Worm (Caenorhabditis elegans) whole organism, L1 larva: Measurements from ENCODE around the gene col-140.

Source experiments
- C34B4.2 ChIP-seq: sonication (generic microtip); optimal IDR thresholded peaks from 2 replicates; lab custom pipeline; 2017; ENCODE audit warnings: mild to moderate bottlenecking, missing genetic modification characterization, missing compliant biosample characterization
- F16B12.6 ChIP-seq: fragments of 150-350 bp; optimal IDR thresholded peaks from 2 replicates; lab custom pipeline; 2014; ENCODE audit warnings: missing biosample characterization, missing genetic modification characterization
- Y116A8C.19 ChIP-seq: sonication (generic microtip); optimal IDR thresholded peaks from 2 replicates; lab custom pipeline; 2016; ENCODE audit warnings: missing compliant biosample characterization, missing genetic modification characterization, borderline replicate concordance
- aha-1 ChIP-seq: fragments of 150-350 bp; optimal IDR thresholded peaks from 2 replicates; lab custom pipeline; 2014; ENCODE audit warnings: missing biosample characterization, missing genetic modification characterization
- alr-1 ChIP-seq: fragments of 200-800 bp; sonication (Bioruptor generic); optimal IDR thresholded peaks from 2 replicates; lab custom pipeline; 2018; ENCODE audit warnings: borderline replicate concordance, mild to moderate bottlenecking, missing genetic modification characterization, missing compliant biosample characterization
- ama-1 ChIP-seq: fragments of 150-350 bp; optimal IDR thresholded peaks from 2 replicates; lab custom pipeline; 2014
- ceh-63 ChIP-seq: fragments of 200-800 bp; sonication (Bioruptor generic); optimal IDR thresholded peaks from 2 replicates; lab custom pipeline; 2018; ENCODE audit warnings: mild to moderate bottlenecking, missing genetic modification characterization, missing compliant biosample characterization
- ceh-82 ChIP-seq, 3 experiments: fragments of 150-350 bp in 1 of 3; sonication (generic microtip) in 2 of 3; optimal IDR thresholded peaks; 2 replicates each; lab custom pipeline; 2014 to 2017; ENCODE audit warnings: missing biosample characterization in 3 of 3, missing genetic modification characterization in 3 of 3
- ceh-88 ChIP-seq: fragments of 200-800 bp; sonication (Bioruptor generic); IDR thresholded peaks from 2 replicates; pipeline ENCODE4 v1.3.6; 2022; ENCODE audit warnings: missing genetic modification characterization, missing compliant biosample characterization
- dpl-1 ChIP-seq, 3 experiments: fragments of 150-350 bp in 2 of 3; sonication (generic microtip) in 1 of 3; optimal IDR thresholded peaks; 2 replicates each; lab custom pipeline; 2014 to 2017; ENCODE audit warnings: missing biosample characterization in 3 of 3, missing genetic modification characterization in 3 of 3, missing genetic modification reagents in 3 of 3
- dsc-1 ChIP-seq: sonication (generic microtip); optimal IDR thresholded peaks from 2 replicates; lab custom pipeline; 2016; ENCODE audit warnings: mild to moderate bottlenecking, missing genetic modification characterization, missing compliant biosample characterization
- efl-1 ChIP-seq, 4 experiments: fragments of 150-350 bp; optimal IDR thresholded peaks in 3 of 4; peaks in 1 of 4; 1 replicate in 1 of 4; 2 replicates in 3 of 4; lab custom pipeline; 2014; ENCODE audit warnings: missing biosample characterization in 2 of 4, missing genetic modification characterization in 2 of 4, missing genetic modification reagents in 2 of 4
- egl-27 ChIP-seq, 2 experiments: fragments of 150-350 bp in 1 of 2; sonication (generic microtip); optimal IDR thresholded peaks; 3 replicates each; lab custom pipeline; 2017 to 2018; ENCODE audit warnings: missing biosample characterization in 2 of 2, missing genetic modification characterization in 2 of 2, missing genetic modification reagents in 2 of 2
- elt-2 ChIP-seq: sonication (generic microtip); optimal IDR thresholded peaks from 2 replicates; lab custom pipeline; 2016; ENCODE audit warnings: missing genetic modification characterization, mild to moderate bottlenecking, inconsistent platforms, missing compliant biosample characterization, missing genetic modification reagents
- fkh-10 ChIP-seq: sonication (generic microtip); optimal IDR thresholded peaks from 2 replicates; lab custom pipeline; 2017; ENCODE audit warnings: missing biosample characterization, missing genetic modification reagents, missing genetic modification characterization
- fkh-8 ChIP-seq: sonication (generic microtip); optimal IDR thresholded peaks from 2 replicates; lab custom pipeline; 2016; ENCODE audit warnings: mild to moderate bottlenecking, missing genetic modification characterization, missing compliant biosample characterization
- hlh-17 ChIP-seq: fragments of 200-800 bp; sonication (Bioruptor generic); optimal IDR thresholded peaks from 2 replicates; lab custom pipeline; 2018; ENCODE audit warnings: missing genetic modification characterization, mild to moderate bottlenecking, missing compliant biosample characterization, moderate library complexity, borderline replicate concordance
- hlh-4 ChIP-seq: sonication (generic microtip); optimal IDR thresholded peaks from 2 replicates; lab custom pipeline; 2016; ENCODE audit warnings: mild to moderate bottlenecking, missing genetic modification characterization, missing compliant biosample characterization
- hpl-2 ChIP-seq: fragments of 150-350 bp; optimal IDR thresholded peaks from 2 replicates; lab custom pipeline; 2014; ENCODE audit warnings: missing biosample characterization, missing genetic modification reagents, missing genetic modification characterization
- irx-1 ChIP-seq: sonication (generic microtip); optimal IDR thresholded peaks from 2 replicates; lab custom pipeline; 2016; ENCODE audit warnings: missing genetic modification characterization, missing compliant biosample characterization
- jun-1 ChIP-seq: fragments of 150-350 bp; optimal IDR thresholded peaks from 2 replicates; lab custom pipeline; 2014; ENCODE audit warnings: missing biosample characterization, missing genetic modification reagents, missing genetic modification characterization
- lin-14 ChIP-seq: fragments of 200-800 bp; sonication (Bioruptor generic); optimal IDR thresholded peaks from 2 replicates; lab custom pipeline; 2018; ENCODE audit warnings: mild to moderate bottlenecking, missing genetic modification characterization, moderate library complexity, missing compliant biosample characterization
- lin-35 ChIP-seq, 2 experiments: fragments of 150-350 bp; optimal IDR thresholded peaks; 2 replicates each; lab custom pipeline; 2014; ENCODE audit warnings: missing biosample characterization in 2 of 2, missing genetic modification characterization in 2 of 2, missing genetic modification reagents in 2 of 2
- mep-1 ChIP-seq: fragments of 150-350 bp; optimal IDR thresholded peaks from 2 replicates; lab custom pipeline; 2014; ENCODE audit warnings: missing biosample characterization, missing genetic modification characterization
- nhr-11 ChIP-seq: fragments of 150-350 bp; optimal IDR thresholded peaks from 2 replicates; lab custom pipeline; 2014; ENCODE audit warnings: missing biosample characterization, missing genetic modification characterization
- nhr-12 ChIP-seq: sonication (generic microtip); optimal IDR thresholded peaks from 2 replicates; lab custom pipeline; 2017; ENCODE audit warnings: missing biosample characterization, missing genetic modification characterization
- nhr-20 ChIP-seq: sonication (generic microtip); optimal IDR thresholded peaks from 2 replicates; lab custom pipeline; 2016; ENCODE audit warnings: mild to moderate bottlenecking, missing genetic modification characterization, missing compliant biosample characterization
- nhr-28 ChIP-seq: fragments of 150-350 bp; optimal IDR thresholded peaks from 2 replicates; lab custom pipeline; 2014; ENCODE audit warnings: missing biosample characterization, missing genetic modification characterization
- nhr-47 ChIP-seq: sonication (generic microtip); optimal IDR thresholded peaks from 2 replicates; lab custom pipeline; 2016; ENCODE audit warnings: mild to moderate bottlenecking, missing genetic modification characterization, moderate library complexity, missing compliant biosample characterization
- nhr-76 ChIP-seq: sonication (generic microtip); optimal IDR thresholded peaks from 2 replicates; lab custom pipeline; 2017; ENCODE audit warnings: missing biosample characterization, missing genetic modification characterization
- nhr-85 ChIP-seq: sonication (generic microtip); peaks from one replicate; lab custom pipeline; 2016; ENCODE audit warnings: missing genetic modification characterization, inconsistent platforms, missing compliant biosample characterization
- pag-3 ChIP-seq: sonication (generic microtip); optimal IDR thresholded peaks from 2 replicates; lab custom pipeline; 2017; ENCODE audit warnings: missing genetic modification characterization, mild to moderate bottlenecking, missing compliant biosample characterization, antibody characterized with exemption, borderline replicate concordance; ENCODE audit not compliant: insufficient read depth
- pax-3 ChIP-seq: fragments of 200-800 bp; sonication (Bioruptor generic); optimal IDR thresholded peaks from 2 replicates; lab custom pipeline; 2018; ENCODE audit warnings: mild to moderate bottlenecking, missing genetic modification characterization, moderate library complexity, missing compliant biosample characterization
- pqm-1 ChIP-seq: sonication (generic microtip); optimal IDR thresholded peaks from 3 replicates; lab custom pipeline; 2017; ENCODE audit warnings: missing biosample characterization, missing genetic modification characterization
- skn-1 ChIP-seq: fragments of 150-350 bp; optimal IDR thresholded peaks from 2 replicates; lab custom pipeline; 2014; ENCODE audit warnings: missing biosample characterization, missing genetic modification characterization
- snpc-4 ChIP-seq: fragments of 150-350 bp; optimal IDR thresholded peaks from 2 replicates; lab custom pipeline; 2014; ENCODE audit warnings: missing biosample characterization, missing genetic modification characterization
- sox-4 ChIP-seq: sonication (generic microtip); optimal IDR thresholded peaks from 2 replicates; lab custom pipeline; 2016; ENCODE audit warnings: missing genetic modification characterization, missing compliant biosample characterization
- sptf-1 ChIP-seq: fragments of 150-350 bp; optimal IDR thresholded peaks from 2 replicates; lab custom pipeline; 2014; ENCODE audit warnings: missing biosample characterization, missing genetic modification characterization
- sup-37 ChIP-seq: fragments of 200-800 bp; sonication (Bioruptor generic); optimal IDR thresholded peaks from 2 replicates; lab custom pipeline; 2018; ENCODE audit warnings: mild to moderate bottlenecking, missing genetic modification characterization, missing compliant biosample characterization
- swsn-7 ChIP-seq: sonication (generic microtip); optimal IDR thresholded peaks from 2 replicates; lab custom pipeline; 2016; ENCODE audit warnings: missing genetic modification characterization, missing compliant biosample characterization
- tbx-2 ChIP-seq: sonication (generic microtip); optimal IDR thresholded peaks from 2 replicates; lab custom pipeline; 2016; ENCODE audit warnings: missing genetic modification characterization, missing compliant biosample characterization
- unc-130 ChIP-seq: fragments of 150-350 bp; optimal IDR thresholded peaks from 2 replicates; lab custom pipeline; 2017; ENCODE audit warnings: missing biosample characterization, missing genetic modification characterization, inconsistent platforms
- unc-86 ChIP-seq: sonication (generic microtip); optimal IDR thresholded peaks from 2 replicates; lab custom pipeline; 2016; ENCODE audit warnings: missing genetic modification characterization, missing compliant biosample characterization
- vab-15 ChIP-seq: sonication (generic microtip); optimal IDR thresholded peaks from 2 replicates; lab custom pipeline; 2017; ENCODE audit warnings: missing genotype, mild to moderate bottlenecking, missing genetic modification characterization, missing compliant biosample characterization
- xbp-1 ChIP-seq: sonication (generic microtip); optimal IDR thresholded peaks from 2 replicates; lab custom pipeline; 2016; ENCODE audit warnings: missing genetic modification characterization, missing compliant biosample characterization
- zag-1 ChIP-seq: fragments of 150-350 bp; optimal IDR thresholded peaks from 2 replicates; lab custom pipeline; 2014; ENCODE audit warnings: missing biosample characterization, missing genetic modification characterization
- zip-4 ChIP-seq: fragments of 200-800 bp; sonication (Bioruptor generic); optimal IDR thresholded peaks from 2 replicates; lab custom pipeline; 2018; ENCODE audit warnings: mild to moderate bottlenecking, missing genetic modification characterization, moderate library complexity, missing compliant biosample characterization

The col-140 gene

ce11 chrV:5790497-5791280 lies 45.9 kb downstream of the col-140 start, which contains the start of the genes nhr-142 and F44E7.9 (continued):
- no peak for TF ChIP-seq alr-1 (tag; lab: Kevin White, UChicago)
- TF ChIP-seq lin-35 (GFP tag; optimal IDR thresholded peaks at IDR 0.05; lab: Kevin White, UChicago) = peak; percentile 81 to 86
- peak; percentile 38 for TF ChIP-seq zip-4
- no peak for TF ChIP-seq hlh-4
- TF ChIP-seq C34B4.2 = no peak
- no peak for TF ChIP-seq ama-1
- no peak for TF ChIP-seq pqm-1 (tag; lab: Kevin White, UChicago)
- peak; percentile 84 for TF ChIP-seq swsn-7 (tag; lab: Kevin White, UChicago)
- no peak for TF ChIP-seq ceh-63
- no peak for TF ChIP-seq zag-1 (tag; lab: Kevin White, UChicago)
- TF ChIP-seq sptf-1 (tag; lab: Kevin White, UChicago) = no peak
- TF ChIP-seq jun-1 (tag; lab: Kevin White, UChicago) = peak; percentile 64
- TF ChIP-seq Y116A8C.19 (tag; lab: Kevin White, UChicago) = no peak
- peak; percentile 84 for TF ChIP-seq unc-86 (tag; lab: Kevin White, UChicago)
- peak; percentile 52 for TF ChIP-seq sox-4
- TF ChIP-seq mep-1 (tag; lab: Kevin White, UChicago) = peak; percentile 91
- TF ChIP-seq tbx-2 (tag; lab: Kevin White, UChicago) = peak; percentile 85
- TF ChIP-seq ceh-88 = 0 out of 2 replicates have a peak, but pooled peaks have one; percentile 15
- TF ChIP-seq sup-37 = peak; percentile 40
- no peak for TF ChIP-seq hlh-17 (GFP tag; lab: Kevin White, UChicago)
- peak; percentile 72 to 84 (median 82) for TF ChIP-seq dpl-1 (GFP tag; optimal IDR thresholded peaks at IDR 0.05; lab: Kevin White, UChicago)
- TF ChIP-seq egl-27 (tag; optimal IDR thresholded peaks at IDR 0.05; lab: Kevin White, UChicago) = no peak
- TF ChIP-seq vab-15 = peak; percentile 24
- peak; percentile 89 to 90 (median 90) for TF ChIP-seq ceh-82 (tag; optimal IDR thresholded peaks at IDR 0.05; lab: Kevin White, UChicago)
- peak; percentile 87 for TF ChIP-seq xbp-1 (tag; lab: Kevin White, UChicago)
- TF ChIP-seq unc-130 = peak; percentile 50
- TF ChIP-seq elt-2 (tag; lab: Kevin White, UChicago) = peak; percentile 42
- TF ChIP-seq nhr-11 (tag; lab: Kevin White, UChicago) = peak; percentile 42
- TF ChIP-seq nhr-47 (tag; lab: Kevin White, UChicago) = peak; percentile 92
- TF ChIP-seq nhr-12 (tag; lab: Kevin White, UChicago) = no peak
- peak; percentile 68 for TF ChIP-seq skn-1 (tag; lab: Kevin White, UChicago)
- peak; percentile 60 for TF ChIP-seq F16B12.6
- peak; percentile 83 for TF ChIP-seq irx-1 (tag; lab: Kevin White, UChicago)
- peak; percentile 94 for TF ChIP-seq nhr-85 (tag; lab: Kevin White, UChicago)
- peak; percentile 79 for TF ChIP-seq dsc-1 (tag; lab: Kevin White, UChicago)
- TF ChIP-seq nhr-76 (tag; lab: Kevin White, UChicago) = no peak
- TF ChIP-seq pax-3 (tag; lab: Kevin White, UChicago) = peak; percentile 74
- TF ChIP-seq fkh-8 (tag; lab: Kevin White, UChicago) = peak; percentile 87
- peak; percentile 77 for TF ChIP-seq fkh-10
- TF ChIP-seq, all 84 proteins: peak for 59

- TF ChIP-seq efl-1 (optimal IDR thresholded peaks at IDR 0.05; lab: Kevin White, UChicago) (no peak), efl-1 (GFP tag; optimal IDR thresholded peaks at IDR 0.05 in 1 of 2; lab: Kevin White, UChicago) (no peak), nhr-28 (no peak), hpl-2 (GFP tag; lab: Kevin White, UChicago) (no peak), pag-3 (tag; lab: Kevin White, UChicago) (no peak), snpc-4 (tag; lab: Kevin White, UChicago) (no peak), nhr-20 (tag; lab: Kevin White, UChicago) (peak; percentile 0), lin-14 (GFP tag; lab: Kevin White, UChicago) (peak; percentile 62), vab-15 (no peak), aha-1 (tag; lab: Kevin White, UChicago) (no peak), C34B4.2 (no peak)
Measured at ce11 chrV:5788650-5789049, 48.0 kb downstream of the col-140 start.
